Fruit fly (Drosophila melanogaster): ENCODE results near the gene CG13312.

- no peak for TF ChIP-seq Mnt (GFP tag; optimal IDR thresholded peaks at IDR 0.05)
- TF ChIP-seq CG33017 (tag; optimal IDR thresholded peaks at IDR 0.05), result no peak
- TF ChIP-seq kay (GFP tag; ENCODE audit: borderline replicate concordance), result no peak
- no peak for TF ChIP-seq Clk (GFP tag; optimal IDR thresholded peaks at IDR 0.05)
- no peak for TF ChIP-seq CG14711 (tag; optimal IDR thresholded peaks at IDR 0.05)
- TF ChIP-seq cnc (optimal IDR thresholded peaks at IDR 0.05), result no peak
- no peak for TF ChIP-seq CG12768 (GFP tag; optimal IDR thresholded peaks at IDR 0.05)
- TF ChIP-seq bab1 (GFP tag; optimal IDR thresholded peaks at IDR 0.05), result no peak
- TF ChIP-seq cic (GFP tag; optimal IDR thresholded peaks at IDR 0.05), result no peak
- no peak for TF ChIP-seq ovo (GFP tag; optimal IDR thresholded peaks at IDR 0.05)
These were observed 46.4 kb upstream of the CG13312 start for dm6 chr3L:8853382-8853781.

Measured in whole organism, adult.